Fruit fly (Drosophila melanogaster) whole organism, prepupa: ENCODE measurements around the gene Abl.

Source experiments
- Blimp-1 ChIP-seq: fragments of 200-800 bp; sonication (Bioruptor generic); optimal IDR thresholded peaks from 3 replicates; lab custom pipeline; 2017; ENCODE audit warnings: missing biosample characterization, missing genetic modification characterization, mild to moderate bottlenecking, moderate library complexity, missing genetic modification reagents
- CG10631 ChIP-seq: fragments of 200-800 bp; sonication (Bioruptor generic); optimal IDR thresholded peaks from 2 replicates; lab custom pipeline; 2016; ENCODE audit warnings: missing biosample characterization, missing genetic modification characterization
- CG11294 ChIP-seq: fragments of 200-800 bp; sonication (Bioruptor generic); IDR thresholded peaks from 2 replicates; pipeline ENCODE4 v1.3.6; 2022; ENCODE audit warnings: missing biosample characterization, missing genetic modification characterization
- CG11762 ChIP-seq: fragments of 200-800 bp; sonication (Bioruptor generic); optimal IDR thresholded peaks from 3 replicates; lab custom pipeline; 2016; ENCODE audit warnings: missing biosample characterization, missing genetic modification characterization; ENCODE audit not compliant: insufficient read depth
- CG11902 ChIP-seq: fragments of 200-800 bp; sonication (Bioruptor generic); optimal IDR thresholded peaks from 3 replicates; lab custom pipeline; 2016; ENCODE audit warnings: missing biosample characterization, missing genetic modification characterization
- CG15336 ChIP-seq: fragments of 200-800 bp; sonication (Bioruptor generic); IDR thresholded peaks from 2 replicates; pipeline ENCODE4 v1.3.6; 2022; ENCODE audit warnings: missing biosample characterization, missing genetic modification characterization
- CG1621 ChIP-seq: fragments of 200-800 bp; sonication (Bioruptor generic); optimal IDR thresholded peaks from 3 replicates; lab custom pipeline; 2018; ENCODE audit warnings: missing biosample characterization, mild to moderate bottlenecking, missing genetic modification characterization
- CG16779 ChIP-seq: fragments of 200-800 bp; sonication (Bioruptor generic); optimal IDR thresholded peaks from 3 replicates; lab custom pipeline; 2017; ENCODE audit warnings: missing biosample characterization, mild to moderate bottlenecking, missing genetic modification characterization
- CG3032 ChIP-seq: fragments of 200-800 bp; optimal IDR thresholded peaks from 2 replicates; lab custom pipeline; 2019; ENCODE audit warnings: missing biosample characterization, mild to moderate bottlenecking, missing genetic modification characterization, moderate library complexity
- CG32006 ChIP-seq: fragments of 200-800 bp; sonication (Bioruptor generic); optimal IDR thresholded peaks from 3 replicates; lab custom pipeline; 2017; ENCODE audit warnings: missing biosample characterization, mild to moderate bottlenecking, missing genetic modification characterization
- CG34406 ChIP-seq: fragments of 200-800 bp; sonication (Bioruptor generic); optimal IDR thresholded peaks from 3 replicates; lab custom pipeline; 2016; ENCODE audit warnings: missing biosample characterization, missing genetic modification characterization
- CG3919 ChIP-seq: fragments of 200-800 bp; sonication (Bioruptor generic); optimal IDR thresholded peaks from 3 replicates; lab custom pipeline; 2016; ENCODE audit warnings: missing biosample characterization, missing genetic modification characterization
- CG4318 ChIP-seq: fragments of 200-800 bp; sonication (Bioruptor generic); optimal IDR thresholded peaks from 3 replicates; lab custom pipeline; 2017; ENCODE audit warnings: missing biosample characterization, mild to moderate bottlenecking, missing genetic modification characterization
- CG6163 ChIP-seq: fragments of 200-800 bp; sonication (Bioruptor generic); IDR thresholded peaks from 3 replicates; pipeline ENCODE4 v1.3.6; 2022; ENCODE audit warnings: missing biosample characterization, missing genetic modification characterization
- CG6276 ChIP-seq: fragments of 200-800 bp; sonication (Bioruptor generic); optimal IDR thresholded peaks from 2 replicates; lab custom pipeline; 2017; ENCODE audit warnings: missing biosample characterization, mild to moderate bottlenecking, missing genetic modification characterization
- CG6808 ChIP-seq: fragments of 200-800 bp; sonication (Bioruptor generic); optimal IDR thresholded peaks from 3 replicates; lab custom pipeline; 2017; ENCODE audit warnings: missing biosample characterization, missing genetic modification characterization, mild to moderate bottlenecking, moderate library complexity, missing genetic modification reagents
- CG6854 ChIP-seq: fragments of 200-800 bp; sonication (Bioruptor generic); optimal IDR thresholded peaks from 2 replicates; lab custom pipeline; 2017; ENCODE audit warnings: missing biosample characterization, mild to moderate bottlenecking, missing genetic modification characterization
- CG7368 ChIP-seq: fragments of 200-800 bp; sonication (Bioruptor generic); optimal IDR thresholded peaks from 3 replicates; lab custom pipeline; 2016; ENCODE audit warnings: missing biosample characterization, missing genetic modification characterization
- CG8119 ChIP-seq: fragments of 200-800 bp; sonication (Bioruptor generic); IDR thresholded peaks from 3 replicates; pipeline ENCODE4 v1.3.6; 2022; ENCODE audit warnings: missing biosample characterization, missing genetic modification characterization
- CG8319 ChIP-seq: fragments of 200-800 bp; sonication (Bioruptor generic); optimal IDR thresholded peaks from 3 replicates; lab custom pipeline; 2016; ENCODE audit warnings: missing biosample characterization, missing genetic modification characterization
- CG8632 ChIP-seq: fragments of 200-800 bp; sonication (Bioruptor generic); optimal IDR thresholded peaks from 3 replicates; lab custom pipeline; 2016; ENCODE audit warnings: missing biosample characterization, missing genetic modification characterization
- CG9139 ChIP-seq: fragments of 200-800 bp; sonication (Bioruptor generic); optimal IDR thresholded peaks from 3 replicates; lab custom pipeline; 2017; ENCODE audit warnings: missing biosample characterization, mild to moderate bottlenecking, missing genetic modification characterization
- Eip75B ChIP-seq: fragments of 200-800 bp; sonication (Bioruptor generic); optimal IDR thresholded peaks from 3 replicates; lab custom pipeline; 2016; ENCODE audit warnings: missing biosample characterization, missing genetic modification characterization
- Eip78C ChIP-seq: fragments of 200-800 bp; sonication (Bioruptor generic); peaks from one replicate; lab custom pipeline; 2016; ENCODE audit warnings: missing biosample characterization, missing genetic modification characterization
- Eip93F ChIP-seq: fragments of 200-800 bp; sonication (Bioruptor generic); optimal IDR thresholded peaks from 2 replicates; lab custom pipeline; 2016; ENCODE audit warnings: missing biosample characterization, mild to moderate bottlenecking, missing genetic modification characterization
- Ets96B ChIP-seq: fragments of 200-800 bp; optimal IDR thresholded peaks from 2 replicates; lab custom pipeline; 2019; ENCODE audit warnings: missing biosample characterization, mild to moderate bottlenecking, missing genetic modification characterization, moderate library complexity
- Hr38 ChIP-seq: sonication (Bioruptor generic); optimal IDR thresholded peaks from 2 replicates; lab custom pipeline; 2016; ENCODE audit warnings: missing biosample characterization, missing genetic modification characterization
- Hr4 ChIP-seq: fragments of 200-800 bp; sonication (Bioruptor generic); optimal IDR thresholded peaks from 3 replicates; lab custom pipeline; 2016; ENCODE audit warnings: missing biosample characterization, missing genetic modification characterization
- Smox ChIP-seq: fragments of 200-800 bp; sonication (Bioruptor generic); optimal IDR thresholded peaks from 3 replicates; lab custom pipeline; 2016; ENCODE audit warnings: missing biosample characterization, missing genetic modification characterization
- Sox102F ChIP-seq: fragments of 200-800 bp; sonication (Bioruptor generic); optimal IDR thresholded peaks from 2 replicates; lab custom pipeline; 2016; ENCODE audit warnings: missing biosample characterization, mild to moderate bottlenecking, missing genetic modification characterization
- Sox14 ChIP-seq: fragments of 200-800 bp; sonication (Bioruptor generic); optimal IDR thresholded peaks from 3 replicates; lab custom pipeline; 2016; ENCODE audit warnings: missing biosample characterization, missing genetic modification characterization
- Sox15 ChIP-seq: fragments of 200-800 bp; sonication (Bioruptor generic); optimal IDR thresholded peaks from 3 replicates; lab custom pipeline; 2016; ENCODE audit warnings: missing biosample characterization, missing genetic modification characterization
- achi ChIP-seq: fragments of 200-800 bp; sonication (Bioruptor generic); optimal IDR thresholded peaks from 3 replicates; lab custom pipeline; 2016; ENCODE audit warnings: missing biosample characterization, missing genetic modification characterization
- acj6 ChIP-seq: fragments of 200-800 bp; sonication (Bioruptor generic); optimal IDR thresholded peaks from 3 replicates; lab custom pipeline; 2016; ENCODE audit warnings: missing biosample characterization, missing genetic modification characterization
- cyc ChIP-seq: fragments of 200-800 bp; sonication (Bioruptor generic); optimal IDR thresholded peaks from 3 replicates; lab custom pipeline; 2016; ENCODE audit warnings: missing biosample characterization, missing genetic modification characterization
- dac ChIP-seq: fragments of 200-800 bp; sonication (Bioruptor generic); optimal IDR thresholded peaks from 2 replicates; lab custom pipeline; 2017; ENCODE audit warnings: missing biosample characterization, mild to moderate bottlenecking, missing genetic modification characterization
- dsx ChIP-seq: fragments of 200-800 bp; optimal IDR thresholded peaks from 3 replicates; lab custom pipeline; 2019; ENCODE audit warnings: missing biosample characterization, mild to moderate bottlenecking, missing genetic modification characterization, moderate library complexity; ENCODE audit not compliant: poor library complexity, severe bottlenecking
- eg ChIP-seq: fragments of 200-800 bp; sonication (Bioruptor generic); IDR thresholded peaks from 3 replicates; pipeline ENCODE4 v1.3.6; 2022; ENCODE audit warnings: missing biosample characterization, missing genetic modification characterization
- esn ChIP-seq: fragments of 200-800 bp; sonication (Bioruptor generic); optimal IDR thresholded peaks from 2 replicates; lab custom pipeline; 2016; ENCODE audit warnings: missing biosample characterization, mild to moderate bottlenecking, missing genetic modification characterization, moderate library complexity
- fd59A ChIP-seq: fragments of 200-800 bp; sonication (Bioruptor generic); optimal IDR thresholded peaks from 2 replicates; lab custom pipeline; 2017; ENCODE audit warnings: missing biosample characterization, mild to moderate bottlenecking, missing genetic modification characterization, missing genetic modification reagents
- fd85E ChIP-seq: fragments of 200-800 bp; sonication (Bioruptor generic); optimal IDR thresholded peaks from 3 replicates; lab custom pipeline; 2016; ENCODE audit warnings: missing biosample characterization, missing genetic modification characterization
- lz ChIP-seq: fragments of 200-800 bp; sonication (Bioruptor generic); optimal IDR thresholded peaks from 3 replicates; lab custom pipeline; 2016; ENCODE audit warnings: missing biosample characterization, missing genetic modification characterization
- net ChIP-seq: fragments of 200-800 bp; sonication (Bioruptor generic); optimal IDR thresholded peaks from 3 replicates; lab custom pipeline; 2016; ENCODE audit warnings: missing biosample characterization, missing genetic modification characterization
- pdm3 ChIP-seq: fragments of 200-800 bp; sonication (Bioruptor generic); optimal IDR thresholded peaks from 3 replicates; lab custom pipeline; 2016; ENCODE audit warnings: missing biosample characterization, missing genetic modification characterization
- salr ChIP-seq, 2 experiments: fragments of 200-800 bp; sonication (Bioruptor generic); optimal IDR thresholded peaks; 3 replicates each; lab custom pipeline; 2016 to 2018; ENCODE audit warnings: missing biosample characterization in 2 of 2, missing genetic modification characterization in 2 of 2, mild to moderate bottlenecking in 1 of 2
- spab ChIP-seq: fragments of 200-800 bp; sonication (Bioruptor generic); optimal IDR thresholded peaks from 2 replicates; lab custom pipeline; 2017; ENCODE audit warnings: missing biosample characterization, mild to moderate bottlenecking, missing genetic modification characterization, missing genetic modification reagents
- svp ChIP-seq: fragments of 200-800 bp; sonication (Bioruptor generic); peaks from one replicate; lab custom pipeline; 2016; ENCODE audit warnings: missing biosample characterization, missing genetic modification characterization
- vri ChIP-seq: fragments of 200-800 bp; sonication (Bioruptor generic); optimal IDR thresholded peaks from 3 replicates; lab custom pipeline; 2016; ENCODE audit warnings: missing biosample characterization, mild to moderate bottlenecking, missing genetic modification characterization

Gene Abl

DNA sequence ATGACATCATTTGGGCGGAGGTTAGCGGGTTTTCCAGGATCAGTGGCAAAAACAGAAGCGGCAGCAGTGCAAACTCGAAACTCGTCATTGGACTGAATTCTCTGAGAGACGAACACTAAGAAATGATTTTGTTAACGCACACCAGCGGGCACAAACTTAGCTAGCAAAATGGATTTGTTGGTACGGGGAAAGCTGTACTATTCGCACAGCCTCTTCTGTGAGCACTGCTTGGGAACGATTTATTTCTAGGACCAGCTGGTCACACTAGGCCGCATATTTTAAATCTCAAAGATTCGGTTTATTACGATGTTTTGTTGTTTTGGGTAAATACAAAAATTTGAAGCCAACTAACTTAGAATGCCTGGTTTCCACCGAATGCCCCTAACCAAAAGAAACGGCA lies 38.6 kb downstream of the Abl start, which contains the start of gene CG4098 (continued):
- TF ChIP-seq CG8632 (GFP tag; lab: Kevin White, UChicago): peak; percentile 22
- TF ChIP-seq Blimp-1 (GFP tag; lab: Kevin White, UChicago): no peak
- TF ChIP-seq CG10631 (GFP tag; lab: Kevin White, UChicago): peak; percentile 46
- TF ChIP-seq eg (GFP tag; lab: Robert Waterston, UW): peak; percentile 87
- peak; percentile 53 for TF ChIP-seq CG3032 (tag; lab: Kevin White, UChicago)
- TF ChIP-seq fd59A (GFP tag; lab: Kevin White, UChicago): no peak
- peak; percentile 25 for TF ChIP-seq CG34406 (GFP tag; lab: Kevin White, UChicago)
- peak; percentile 51 for TF ChIP-seq achi
- TF ChIP-seq dsx (GFP tag; lab: Kevin White, UChicago): peak; percentile 53
- no peak for TF ChIP-seq CG6276 (GFP tag; lab: Kevin White, UChicago)
- peak; percentile 73 for TF ChIP-seq pdm3 (GFP tag; lab: Kevin White, UChicago)
- peak; percentile 78 for TF ChIP-seq CG6163 (GFP tag; lab: Robert Waterston, UW)
- peak; percentile 15 for TF ChIP-seq CG11762 (GFP tag; lab: Kevin White, UChicago)
- TF ChIP-seq CG8119 (GFP tag; lab: Robert Waterston, UW): no peak
- TF ChIP-seq salr (GFP tag; optimal IDR thresholded peaks at IDR 0.05; lab: Kevin White, UChicago): peak in 1 of 2 experiments; percentile 10
- TF ChIP-seq Eip75B (GFP tag; lab: Kevin White, UChicago): peak; percentile 32
- TF ChIP-seq Ets96B (tag; lab: Kevin White, UChicago): peak; percentile 36
- peak; percentile 56 for TF ChIP-seq net (GFP tag; lab: Kevin White, UChicago)
- no peak for TF ChIP-seq Eip93F (GFP tag; lab: Kevin White, UChicago)
- peak; percentile 55 for TF ChIP-seq CG32006 (GFP tag; lab: Kevin White, UChicago)
- peak; percentile 10 for TF ChIP-seq CG6808 (GFP tag; lab: Kevin White, UChicago)
- peak; percentile 58 for TF ChIP-seq CG15336 (GFP tag; lab: Robert Waterston, UW)
- peak; percentile 69 for TF ChIP-seq esn (GFP tag; lab: Kevin White, UChicago)
- TF ChIP-seq lz (GFP tag; lab: Kevin White, UChicago): peak; percentile 59
- peak; percentile 58 for TF ChIP-seq CG1621 (tag; lab: Kevin White, UChicago)
- peak; percentile 85 for TF ChIP-seq Eip78C
- no peak for TF ChIP-seq CG8319
- TF ChIP-seq CG16779 (tag; lab: Kevin White, UChicago): no peak
- TF ChIP-seq CG6854 (GFP tag; lab: Kevin White, UChicago): no peak
- peak; percentile 1 for TF ChIP-seq Sox15
- TF ChIP-seq CG7368: peak; percentile 35
- peak; percentile 66 for TF ChIP-seq acj6 (GFP tag; lab: Kevin White, UChicago)

dm6 chr3L:16602736-16603144 lies 44.9 kb downstream of the Abl start, which contains the start of gene Arts:
Gene Arts, plus strand, starts transcription at chr3L:16602851.
- TF ChIP-seq lz (GFP tag; lab: Kevin White, UChicago): peak; percentile 13
- TF ChIP-seq Eip93F (GFP tag; lab: Kevin White, UChicago): peak; percentile 34
- TF ChIP-seq Smox (GFP tag; lab: Kevin White, UChicago): peak; percentile 0
- TF ChIP-seq CG4318 (GFP tag; lab: Kevin White, UChicago): no peak
- no peak for TF ChIP-seq spab
- TF ChIP-seq CG9139 (GFP tag; lab: Kevin White, UChicago): no peak
- TF ChIP-seq CG8632 (GFP tag; lab: Kevin White, UChicago): no peak
- no peak for TF ChIP-seq vri
- peak; percentile 41 for TF ChIP-seq esn (GFP tag; lab: Kevin White, UChicago)
- TF ChIP-seq Sox14 (GFP tag; lab: Kevin White, UChicago): peak; percentile 6
- TF ChIP-seq CG11902 (GFP tag; lab: Kevin White, UChicago): no peak
- no peak for TF ChIP-seq dac (GFP tag; lab: Kevin White, UChicago)
- no peak for TF ChIP-seq CG1621 (tag; lab: Kevin White, UChicago)
- TF ChIP-seq Sox15: no peak
- TF ChIP-seq CG6854 (GFP tag; lab: Kevin White, UChicago): no peak
- peak; percentile 57 for TF ChIP-seq Eip78C
- TF ChIP-seq salr (GFP tag; optimal IDR thresholded peaks at IDR 0.05; lab: Kevin White, UChicago): no peak
- peak; percentile 25 for TF ChIP-seq pdm3 (GFP tag; lab: Kevin White, UChicago)
- no peak for TF ChIP-seq CG11762 (GFP tag; lab: Kevin White, UChicago)
- TF ChIP-seq cyc: no peak
- no peak for TF ChIP-seq CG16779 (tag; lab: Kevin White, UChicago)
- TF ChIP-seq eg (GFP tag; lab: Robert Waterston, UW): no peak
- TF ChIP-seq svp (GFP tag; lab: Kevin White, UChicago): peak; percentile 74
- no peak for TF ChIP-seq Hr38 (GFP tag; lab: Kevin White, UChicago)
- TF ChIP-seq CG6808 (GFP tag; lab: Kevin White, UChicago): peak; percentile 59
- TF ChIP-seq CG3919 (GFP tag; lab: Kevin White, UChicago): peak; percentile 31
- TF ChIP-seq Hr4 (GFP tag; lab: Kevin White, UChicago): peak; percentile 30
- peak; percentile 48 for TF ChIP-seq CG10631 (GFP tag; lab: Kevin White, UChicago)
- peak; percentile 40 for TF ChIP-seq CG32006 (GFP tag; lab: Kevin White, UChicago)
- TF ChIP-seq Sox102F (GFP tag; lab: Kevin White, UChicago): no peak
- no peak for TF ChIP-seq fd59A (GFP tag; lab: Kevin White, UChicago)
- no peak for TF ChIP-seq fd85E (GFP tag; lab: Kevin White, UChicago)
- TF ChIP-seq CG11294: no peak
